Fruit fly (Drosophila melanogaster) whole organism, embryonic: ENCODE measurements around the gene CG46301.

Experiments used
- B-H1 ChIP-seq: fragments of 200-800 bp; sonication (Bioruptor generic); IDR thresholded peaks from 3 replicates; pipeline ENCODE4 v1.3.6; 2022; ENCODE audit warnings: missing biosample characterization, missing genetic modification characterization
- B-H2 ChIP-seq: fragments of 200-800 bp; sonication (Bioruptor generic); optimal IDR thresholded peaks from 2 replicates; lab custom pipeline; 2018; ENCODE audit warnings: missing biosample characterization, mild to moderate bottlenecking, missing genetic modification characterization
- BtbVII ChIP-seq: fragments of 200-800 bp; sonication (Bioruptor generic); optimal IDR thresholded peaks from 3 replicates; lab custom pipeline; 2017; ENCODE audit warnings: missing biosample characterization, mild to moderate bottlenecking, missing genetic modification characterization
- CG11247 ChIP-seq: fragments of 200-800 bp; sonication (Bioruptor generic); IDR thresholded peaks from 2 replicates; pipeline ENCODE4 v1.3.6; 2022; ENCODE audit warnings: missing biosample characterization, missing genetic modification characterization
- CG11456 ChIP-seq: fragments of 200-800 bp; sonication (Bioruptor generic); IDR thresholded peaks from 3 replicates; pipeline ENCODE4 v1.3.6; 2022; ENCODE audit warnings: missing biosample characterization, missing genetic modification characterization
- CG11560 ChIP-seq: fragments of 200-800 bp; sonication (Bioruptor generic); IDR thresholded peaks from 3 replicates; pipeline ENCODE4 v1.3.6; 2022; ENCODE audit warnings: missing biosample characterization, missing genetic modification characterization
- CG11696 ChIP-seq: fragments of 200-800 bp; sonication (Bioruptor generic); IDR thresholded peaks from 2 replicates; pipeline ENCODE4 v1.3.6; 2022; ENCODE audit warnings: missing biosample characterization, missing genetic modification characterization
- CG14014 ChIP-seq: fragments of 200-800 bp; sonication (Bioruptor generic); IDR thresholded peaks from 2 replicates; pipeline ENCODE4 v1.3.6; 2022; ENCODE audit warnings: missing biosample characterization, missing genetic modification characterization
- CG15011 ChIP-seq: fragments of 200-800 bp; sonication (Bioruptor generic); optimal IDR thresholded peaks from 3 replicates; lab custom pipeline; 2018; ENCODE audit warnings: missing biosample characterization, mild to moderate bottlenecking, missing genetic modification characterization
- CG1529 ChIP-seq: fragments of 200-800 bp; sonication (Bioruptor generic); optimal IDR thresholded peaks from 3 replicates; lab custom pipeline; 2018; ENCODE audit warnings: missing biosample characterization, missing genetic modification characterization
- CG1602 ChIP-seq: fragments of 200-800 bp; sonication (Bioruptor generic); optimal IDR thresholded peaks from 3 replicates; lab custom pipeline; 2016; ENCODE audit warnings: missing biosample characterization, missing genetic modification characterization
- CG17361 ChIP-seq: fragments of 200-800 bp; sonication (Bioruptor generic); IDR thresholded peaks from 3 replicates; pipeline ENCODE4 v1.3.6; 2022; ENCODE audit warnings: missing biosample characterization, missing genetic modification characterization
- CG17568 ChIP-seq: fragments of 200-800 bp; sonication (Bioruptor generic); optimal IDR thresholded peaks from 2 replicates; lab custom pipeline; 2018; ENCODE audit warnings: missing biosample characterization, mild to moderate bottlenecking, missing genetic modification characterization, moderate library complexity
- CG18476 ChIP-seq: fragments of 200-800 bp; sonication (Bioruptor generic); optimal IDR thresholded peaks from 2 replicates; lab custom pipeline; 2016; ENCODE audit warnings: missing biosample characterization, mild to moderate bottlenecking, missing genetic modification characterization
- CG2129 ChIP-seq: fragments of 200-800 bp; sonication (Bioruptor generic); IDR thresholded peaks from 2 replicates; pipeline ENCODE4 v1.3.6; 2022; ENCODE audit warnings: missing biosample characterization, missing genetic modification characterization; ENCODE audit not compliant: partially characterized antibody
- CG2712 ChIP-seq: fragments of 200-800 bp; optimal IDR thresholded peaks from 3 replicates; lab custom pipeline; 2019; ENCODE audit warnings: missing biosample characterization, mild to moderate bottlenecking, missing genetic modification characterization, moderate library complexity
- CG3838 ChIP-seq: fragments of 200-800 bp; sonication (Bioruptor generic); optimal IDR thresholded peaks from 3 replicates; lab custom pipeline; 2016; ENCODE audit warnings: missing biosample characterization, missing genetic modification characterization
- CG42726 ChIP-seq: fragments of 200-800 bp; sonication (Bioruptor generic); IDR thresholded peaks from 2 replicates; pipeline ENCODE4 v1.3.6; 2022; ENCODE audit warnings: missing biosample characterization, missing genetic modification characterization; ENCODE audit not compliant: partially characterized antibody
- CG4820 ChIP-seq: fragments of 200-800 bp; sonication (Bioruptor generic); optimal IDR thresholded peaks from 3 replicates; lab custom pipeline; 2016; ENCODE audit warnings: missing biosample characterization, missing genetic modification characterization
- CG6689 ChIP-seq: fragments of 200-800 bp; sonication (Bioruptor generic); IDR thresholded peaks from 2 replicates; pipeline ENCODE4 v1.3.6; 2022; ENCODE audit warnings: missing biosample characterization, missing genetic modification characterization
- CG7357 ChIP-seq: fragments of 200-800 bp; sonication (Bioruptor generic); IDR thresholded peaks from 3 replicates; pipeline ENCODE4 v1.3.6; 2022; ENCODE audit warnings: missing biosample characterization, missing genetic modification characterization
- CG8359 ChIP-seq: fragments of 200-800 bp; sonication (Bioruptor generic); optimal IDR thresholded peaks from 2 replicates; lab custom pipeline; 2017; ENCODE audit warnings: missing biosample characterization, mild to moderate bottlenecking, missing genetic modification characterization, borderline replicate concordance
- CoRest ChIP-seq: fragments of 200-800 bp; sonication (Bioruptor generic); optimal IDR thresholded peaks from 3 replicates; lab custom pipeline; 2018; ENCODE audit warnings: missing biosample characterization, mild to moderate bottlenecking, missing genetic modification characterization, moderate library complexity
- Deaf1 ChIP-seq: fragments of 200-800 bp; optimal IDR thresholded peaks from 3 replicates; lab custom pipeline; 2019; ENCODE audit warnings: missing biosample characterization, mild to moderate bottlenecking, missing genetic modification characterization, moderate library complexity
- Dip2 ChIP-seq: fragments of 200-800 bp; sonication (Bioruptor generic); IDR thresholded peaks from 2 replicates; pipeline ENCODE4 v1.3.6; 2022; ENCODE audit warnings: missing biosample characterization, missing genetic modification characterization
- Dip3 ChIP-seq: fragments of 200-800 bp; sonication (Bioruptor generic); optimal IDR thresholded peaks from 3 replicates; lab custom pipeline; 2016; ENCODE audit warnings: missing biosample characterization, missing genetic modification characterization
- E2f2 ChIP-seq: fragments of 200-800 bp; sonication (Bioruptor generic); IDR thresholded peaks from 2 replicates; pipeline ENCODE4 v1.3.6; 2022; ENCODE audit warnings: missing biosample characterization, missing genetic modification characterization
- GATAe ChIP-seq: fragments of 200-800 bp; sonication (Bioruptor generic); conservative IDR thresholded peaks from 2 replicates; pipeline ENCODE4 v1.3.6; 2022; ENCODE audit warnings: missing biosample characterization, missing genetic modification characterization
- H15 ChIP-seq: fragments of 200-800 bp; sonication (Bioruptor generic); IDR thresholded peaks from 3 replicates; pipeline ENCODE4 v1.3.6; 2022; ENCODE audit warnings: missing biosample characterization, missing genetic modification characterization
- Hr51 ChIP-seq, 2 experiments: fragments of 200-800 bp; sonication (Bioruptor generic); optimal IDR thresholded peaks; 2 replicates in 1 of 2; 3 replicates in 1 of 2; lab custom pipeline; 2016 to 2018; ENCODE audit warnings: missing biosample characterization in 2 of 2, missing genetic modification characterization in 2 of 2, mild to moderate bottlenecking in 1 of 2, moderate library complexity in 1 of 2
- Jarid2 ChIP-seq: fragments of 200-800 bp; sonication (Bioruptor generic); optimal IDR thresholded peaks from 3 replicates; lab custom pipeline; 2017; ENCODE audit warnings: mild to moderate bottlenecking, missing biosample characterization, missing genetic modification reagents, missing genetic modification characterization
- Max ChIP-seq: fragments of 200-800 bp; sonication (Bioruptor generic); optimal IDR thresholded peaks from 2 replicates; lab custom pipeline; 2016; ENCODE audit warnings: missing biosample characterization, mild to moderate bottlenecking, missing genetic modification characterization
- Myb ChIP-seq: fragments of 200-800 bp; sonication (Bioruptor generic); optimal IDR thresholded peaks from 2 replicates; lab custom pipeline; 2016; ENCODE audit warnings: missing biosample characterization, missing genetic modification characterization
- NK7.1 ChIP-seq: fragments of 200-800 bp; sonication (Bioruptor generic); optimal IDR thresholded peaks from 3 replicates; lab custom pipeline; 2016; ENCODE audit warnings: missing biosample characterization, missing genetic modification characterization
- Nf-YC ChIP-seq: fragments of 200-800 bp; optimal IDR thresholded peaks from 3 replicates; lab custom pipeline; 2019; ENCODE audit warnings: missing biosample characterization, mild to moderate bottlenecking, missing genetic modification characterization, moderate library complexity
- Trl ChIP-seq, 3 experiments: fragments of >200 bp in 2 of 3; fragments of 200-800 bp in 1 of 3; sonication (Bioruptor generic) in 1 of 3; optimal IDR thresholded peaks; 2 replicates in 1 of 3; 3 replicates in 2 of 3; lab custom pipeline; 2016 to 2017; ENCODE audit warnings: missing biosample characterization in 1 of 3, missing genetic modification characterization in 1 of 3
- Xrp1 ChIP-seq: fragments of 200-800 bp; sonication (Bioruptor generic); IDR thresholded peaks from 2 replicates; pipeline ENCODE4 v1.3.6; 2022; ENCODE audit warnings: missing biosample characterization, missing genetic modification characterization
- aop ChIP-seq: fragments of 200-800 bp; sonication (Bioruptor generic); IDR thresholded peaks from 2 replicates; pipeline ENCODE4 v1.3.6; 2022; ENCODE audit warnings: missing biosample characterization, missing genetic modification characterization
- bcd ChIP-seq: fragments of 200-800 bp; sonication (Bioruptor generic); optimal IDR thresholded peaks from 2 replicates; lab custom pipeline; 2017; ENCODE audit warnings: missing biosample characterization, mild to moderate bottlenecking, missing genetic modification characterization
- dm ChIP-seq: fragments of 200-800 bp; sonication (Bioruptor generic); optimal IDR thresholded peaks from 3 replicates; lab custom pipeline; 2016; ENCODE audit warnings: missing biosample characterization, missing genetic modification characterization
- dmrt99B ChIP-seq: fragments of 200-800 bp; sonication (Bioruptor generic); optimal IDR thresholded peaks from 2 replicates; lab custom pipeline; 2018; ENCODE audit warnings: missing biosample characterization, mild to moderate bottlenecking, missing genetic modification characterization, moderate library complexity
- fd3F ChIP-seq: fragments of 200-800 bp; sonication (Bioruptor generic); optimal IDR thresholded peaks from 2 replicates; lab custom pipeline; 2018; ENCODE audit warnings: missing biosample characterization, mild to moderate bottlenecking, missing genetic modification characterization, moderate library complexity
- insv ChIP-seq, 2 experiments: fragments of 200-800 bp; sonication (Bioruptor generic); optimal IDR thresholded peaks; 3 replicates each; lab custom pipeline; 2016 to 2018; ENCODE audit warnings: missing biosample characterization in 2 of 2, missing genetic modification characterization in 2 of 2
- jigr1 ChIP-seq: fragments of 200-800 bp; sonication (Bioruptor generic); IDR thresholded peaks from 3 replicates; pipeline ENCODE4 v1.3.6; 2022; ENCODE audit warnings: missing biosample characterization, missing genetic modification characterization
- ranshi ChIP-seq: fragments of 200-800 bp; sonication (Bioruptor generic); IDR thresholded peaks from 2 replicates; pipeline ENCODE4 v1.3.6; 2022; ENCODE audit warnings: missing biosample characterization, missing genetic modification characterization
- slbo ChIP-seq: fragments of 200-800 bp; sonication (Bioruptor generic); IDR thresholded peaks from 2 replicates; pipeline ENCODE4 v1.3.6; 2022; ENCODE audit warnings: missing biosample characterization, missing genetic modification characterization
- sqz ChIP-seq: fragments of 200-800 bp; sonication (Bioruptor generic); optimal IDR thresholded peaks from 3 replicates; lab custom pipeline; 2018; ENCODE audit warnings: missing biosample characterization, mild to moderate bottlenecking, missing genetic modification characterization
- ttk ChIP-seq: fragments of 200-800 bp; sonication (Bioruptor generic); IDR thresholded peaks from 2 replicates; pipeline ENCODE4 v2.1.2; 2022; ENCODE audit warnings: missing biosample characterization, missing genetic modification characterization
- vnd ChIP-seq: fragments of 200-800 bp; sonication (Bioruptor generic); IDR thresholded peaks from 3 replicates; pipeline ENCODE4 v1.3.6; 2022; ENCODE audit warnings: missing biosample characterization, missing genetic modification characterization; ENCODE audit not compliant: partially characterized antibody

CG46301 gene

DNA sequence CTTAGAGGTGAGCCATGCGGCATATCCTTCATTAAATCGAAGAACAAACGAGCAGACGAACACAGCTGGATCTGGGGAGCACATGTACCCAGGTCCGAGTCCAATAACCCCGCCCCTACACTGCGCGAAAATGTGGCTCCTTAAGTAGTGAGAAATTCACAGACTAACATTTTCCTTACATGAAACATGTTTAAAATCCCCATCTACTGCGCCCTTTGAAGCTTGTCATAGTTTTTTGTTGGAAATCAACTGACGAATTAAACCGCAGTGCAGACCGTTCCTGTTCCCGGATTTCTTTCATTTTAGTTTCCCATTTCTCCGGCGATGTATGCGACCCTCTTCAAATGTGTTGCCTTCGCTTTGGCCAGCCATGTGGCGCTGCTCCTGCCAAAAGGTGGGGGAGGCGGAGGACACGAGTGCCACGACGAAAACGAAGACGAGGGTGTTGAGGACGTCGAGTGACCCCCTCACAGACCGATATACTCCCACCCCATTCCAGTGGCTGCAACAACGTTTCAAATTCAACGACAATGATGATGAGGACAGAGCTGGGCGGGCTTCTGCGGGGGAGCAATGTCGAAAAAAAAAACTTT is 18.9 kb downstream of the CG46301 start (continued):
- TF ChIP-seq CG11696 (GFP tag; lab: Robert Waterston, UW) (no peak), Dip3 (GFP tag; lab: Kevin White, UChicago) (no peak), CG2712 (tag; lab: Kevin White, UChicago) (peak; percentile 70), slbo (GFP tag; lab: Robert Waterston, UW) (peak; percentile 78), CG1529 (GFP tag; lab: Kevin White, UChicago) (peak; percentile 39), CG11560 (tag; lab: Robert Waterston, UW) (no peak), ttk (GFP tag; lab: Robert Waterston, UW) (peak; percentile 50; the same call in 1 of the 2 replicates), Trl (optimal IDR thresholded peaks at IDR 0.05; lab: Kevin White, UChicago) (no peak), Trl (GFP tag; optimal IDR thresholded peaks at IDR 0.05; lab: Kevin White, UChicago) (peak; percentile 50), sqz (peak; percentile 12), H15 (peak; percentile 46; the same call in 1 of the 3 replicates), CG2129 (GFP tag; lab: Robert Waterston, UW) (no peak), ranshi (peak; percentile 57; the same call in 1 of the 2 replicates), vnd (GFP tag; lab: Robert Waterston, UW) (no peak), CG3838 (GFP tag; lab: Kevin White, UChicago) (no peak), CG7357 (peak; percentile 70; the same call in 2 of the 3 replicates), CG8359 (GFP tag; lab: Kevin White, UChicago) (peak; percentile 1), CG4820 (GFP tag; lab: Kevin White, UChicago) (peak; percentile 36), CoRest (tag; lab: Kevin White, UChicago) (peak; percentile 52), E2f2 (GFP tag; lab: Robert Waterston, UW) (0 out of 2 replicates have a peak, but pooled peaks have one; percentile 23), aop (no peak), B-H1 (GFP tag; lab: Robert Waterston, UW) (peak; percentile 45; the same call in 2 of the 3 replicates), Max (GFP tag; lab: Kevin White, UChicago) (no peak), Hr51 (GFP tag; optimal IDR thresholded peaks at IDR 0.05; lab: Kevin White, UChicago) (peak in 1 of 2 experiments; percentile 45), Jarid2 (GFP tag; lab: Kevin White, UChicago) (peak; percentile 31), GATAe (GFP tag; lab: Robert Waterston, UW) (0 out of 2 replicates have a peak, but pooled peaks have one; percentile 14), CG11456 (GFP tag; lab: Robert Waterston, UW) (peak; percentile 83), NK7.1 (GFP tag; lab: Kevin White, UChicago) (peak; percentile 28), B-H2 (GFP tag; lab: Kevin White, UChicago) (no peak), Xrp1 (peak; percentile 77; the same call in 1 of the 2 replicates), Dip2 (no peak), CG1602 (no peak), insv (GFP tag; optimal IDR thresholded peaks at IDR 0.05; lab: Kevin White, UChicago) (no peak), CG11247 (GFP tag; lab: Robert Waterston, UW) (peak; percentile 65), BtbVII (GFP tag; lab: Kevin White, UChicago) (peak; percentile 56), CG6689 (GFP tag; lab: Robert Waterston, UW) (peak; percentile 67), CG17568 (GFP tag; lab: Kevin White, UChicago) (no peak), CG14014 (GFP tag; lab: Robert Waterston, UW) (peak; percentile 73), jigr1 (GFP tag; lab: Robert Waterston, UW) (0 out of 3 replicates have a peak, but pooled peaks have one; percentile 22), CG17361 (GFP tag; lab: Robert Waterston, UW) (peak; percentile 58; the same call in 2 of the 3 replicates), dm (no peak), CG18476 (no peak), Deaf1 (tag; lab: Kevin White, UChicago) (peak; percentile 64), bcd (GFP tag; lab: Kevin White, UChicago) (peak; percentile 51), CG42726 (GFP tag; lab: Robert Waterston, UW) (no peak), CG15011 (GFP tag; lab: Kevin White, UChicago) (peak; percentile 31), Nf-YC (tag; lab: Kevin White, UChicago) (peak; percentile 31), Myb (GFP tag; lab: Kevin White, UChicago) (peak; percentile 30), dmrt99B (tag; lab: Kevin White, UChicago) (peak; percentile 85), fd3F (peak; percentile 28)
